Fruit fly (Drosophila melanogaster) whole organism, embryonic: ENCODE measurements around the gene Mst98Cb.
A peak's percentile ranks its signal among the peaks of the same experiment; 100 is the strongest.

Experiments used
- ATbp ChIP-seq: fragments of 200-800 bp; sonication (Bioruptor generic); optimal IDR thresholded peaks from 2 replicates; lab custom pipeline; 2017; ENCODE audit warnings: missing biosample characterization, mild to moderate bottlenecking, missing genetic modification characterization, missing genetic modification reagents
- Atf6 ChIP-seq: fragments of 200-800 bp; sonication (Bioruptor generic); IDR thresholded peaks from 2 replicates; pipeline ENCODE4 v1.3.6; 2022; ENCODE audit warnings: missing biosample characterization, missing genetic modification characterization
- CG10654 ChIP-seq: fragments of 200-800 bp; sonication (Bioruptor generic); optimal IDR thresholded peaks from 2 replicates; lab custom pipeline; 2016; ENCODE audit warnings: missing biosample characterization, missing genetic modification characterization
- CG11695 ChIP-seq: fragments of 200-800 bp; sonication (Bioruptor generic); IDR thresholded peaks from 3 replicates; pipeline ENCODE4 v1.3.6; 2022; ENCODE audit warnings: missing biosample characterization, missing genetic modification characterization
- CG12659 ChIP-seq: fragments of 200-800 bp; sonication (Bioruptor generic); optimal IDR thresholded peaks from 3 replicates; lab custom pipeline; 2017; ENCODE audit warnings: mild to moderate bottlenecking, missing biosample characterization, missing genetic modification reagents, missing genetic modification characterization
- CG13894 ChIP-seq: fragments of 200-800 bp; sonication (Bioruptor generic); optimal IDR thresholded peaks from 3 replicates; lab custom pipeline; 2018; ENCODE audit warnings: missing biosample characterization, mild to moderate bottlenecking, missing genetic modification characterization, moderate library complexity
- CG16779 ChIP-seq: fragments of 200-800 bp; sonication (Bioruptor generic); IDR thresholded peaks from 2 replicates; pipeline ENCODE4 v1.3.6; 2022; ENCODE audit warnings: missing biosample characterization, missing genetic modification characterization
- CG17568 ChIP-seq: fragments of 200-800 bp; sonication (Bioruptor generic); optimal IDR thresholded peaks from 2 replicates; lab custom pipeline; 2018; ENCODE audit warnings: missing biosample characterization, mild to moderate bottlenecking, missing genetic modification characterization, moderate library complexity
- CG17802 ChIP-seq: fragments of 200-800 bp; sonication (Bioruptor generic); optimal IDR thresholded peaks from 2 replicates; lab custom pipeline; 2018; ENCODE audit warnings: missing biosample characterization, mild to moderate bottlenecking, missing genetic modification characterization, moderate library complexity
- CG18619 ChIP-seq: fragments of 200-800 bp; sonication (Bioruptor generic); optimal IDR thresholded peaks from 3 replicates; lab custom pipeline; 2017; ENCODE audit warnings: missing biosample characterization, mild to moderate bottlenecking, missing genetic modification characterization
- CG30431 ChIP-seq: fragments of 200-800 bp; sonication (Bioruptor generic); optimal IDR thresholded peaks from 2 replicates; lab custom pipeline; 2017; ENCODE audit warnings: missing biosample characterization, missing genetic modification characterization
- CG31365 ChIP-seq: fragments of 200-800 bp; sonication (Bioruptor generic); optimal IDR thresholded peaks from 2 replicates; lab custom pipeline; 2018; ENCODE audit warnings: missing biosample characterization, mild to moderate bottlenecking, missing genetic modification characterization
- CG31441 ChIP-seq: fragments of 200-800 bp; sonication (Bioruptor generic); IDR thresholded peaks from 2 replicates; pipeline ENCODE4 v1.3.6; 2022; ENCODE audit warnings: missing biosample characterization, missing genetic modification characterization
- CG3726 ChIP-seq: fragments of 200-800 bp; sonication (Bioruptor generic); IDR thresholded peaks from 3 replicates; pipeline ENCODE4, ENCODE4 v1.3.6; 2022; ENCODE audit warnings: missing biosample characterization, missing genetic modification characterization
- CG6175 ChIP-seq: fragments of 200-800 bp; sonication (Bioruptor generic); IDR thresholded peaks from 3 replicates; pipeline ENCODE4 v1.3.6; 2022; ENCODE audit warnings: missing biosample characterization, missing genetic modification characterization
- CG8281 ChIP-seq: fragments of 200-800 bp; sonication (Bioruptor generic); optimal IDR thresholded peaks from 2 replicates; lab custom pipeline; 2018; ENCODE audit warnings: missing biosample characterization, mild to moderate bottlenecking, missing genetic modification characterization, moderate library complexity
- CG8359 ChIP-seq: fragments of 200-800 bp; sonication (Bioruptor generic); optimal IDR thresholded peaks from 2 replicates; lab custom pipeline; 2017; ENCODE audit warnings: missing biosample characterization, mild to moderate bottlenecking, missing genetic modification characterization, borderline replicate concordance
- CG8944 ChIP-seq: fragments of 200-800 bp; sonication (Bioruptor generic); optimal IDR thresholded peaks from 3 replicates; lab custom pipeline; 2016; ENCODE audit warnings: missing biosample characterization, missing genetic modification characterization
- D ChIP-seq, 2 experiments: fragments of 200-800 bp in 1 of 2; fragments of >200 bp in 1 of 2; sonication (Bioruptor generic) in 1 of 2; optimal IDR thresholded peaks; 2 replicates in 1 of 2; 3 replicates in 1 of 2; lab custom pipeline; 2017; ENCODE audit warnings: mild to moderate bottlenecking in 1 of 2, missing biosample characterization in 1 of 2, missing genetic modification characterization in 1 of 2, missing genetic modification reagents in 1 of 2
- Dip2 ChIP-seq: fragments of 200-800 bp; sonication (Bioruptor generic); IDR thresholded peaks from 2 replicates; pipeline ENCODE4 v1.3.6; 2022; ENCODE audit warnings: missing biosample characterization, missing genetic modification characterization
- Dp ChIP-seq: fragments of 200-800 bp; sonication (Bioruptor generic); optimal IDR thresholded peaks from 2 replicates; lab custom pipeline; 2018; ENCODE audit warnings: missing biosample characterization, mild to moderate bottlenecking, missing genetic modification characterization, moderate library complexity
- Drgx ChIP-seq: fragments of 200-800 bp; sonication (Bioruptor generic); IDR thresholded peaks from 2 replicates; pipeline ENCODE4 v1.3.6; 2022; ENCODE audit warnings: missing biosample characterization, missing genetic modification characterization
- Fer1 ChIP-seq: fragments of 200-800 bp; sonication (Bioruptor generic); optimal IDR thresholded peaks from 2 replicates; lab custom pipeline; 2017; ENCODE audit warnings: missing biosample characterization, mild to moderate bottlenecking, missing genetic modification characterization
- Hmr ChIP-seq: fragments of 200-800 bp; sonication (Bioruptor generic); optimal IDR thresholded peaks from 3 replicates; lab custom pipeline; 2017; ENCODE audit warnings: mild to moderate bottlenecking, missing biosample characterization, missing genetic modification reagents, missing genetic modification characterization
- Hr39 ChIP-seq: fragments of >200 bp; optimal IDR thresholded peaks from 2 replicates; lab custom pipeline; 2017
- Med ChIP-seq: fragments of 200-800 bp; sonication (Bioruptor generic); peaks from one replicate; lab custom pipeline; 2016; ENCODE audit warnings: missing biosample characterization, missing genetic modification characterization, mild to moderate bottlenecking, inconsistent platforms, moderate library complexity
- Nf-YB ChIP-seq: fragments of 200-800 bp; sonication (Bioruptor generic); optimal IDR thresholded peaks from 3 replicates; lab custom pipeline; 2019; ENCODE audit warnings: missing biosample characterization, mild to moderate bottlenecking, missing genetic modification characterization, moderate library complexity
- Rx ChIP-seq: fragments of 200-800 bp; sonication (Bioruptor generic); IDR thresholded peaks from 2 replicates; pipeline ENCODE4 v1.3.6; 2022; ENCODE audit warnings: missing biosample characterization, missing genetic modification characterization
- Scr ChIP-seq: fragments of 200-800 bp; sonication (Bioruptor generic); IDR thresholded peaks from 2 replicates; pipeline ENCODE4 v1.3.6; 2022; ENCODE audit warnings: missing biosample characterization, missing genetic modification characterization; ENCODE audit not compliant: partially characterized antibody
- Sox100B ChIP-seq: fragments of 200-800 bp; sonication (Bioruptor generic); optimal IDR thresholded peaks from 3 replicates; lab custom pipeline; 2018; ENCODE audit warnings: missing biosample characterization, mild to moderate bottlenecking, missing genetic modification characterization
- Sox102F ChIP-seq: fragments of 200-800 bp; sonication (Bioruptor generic); optimal IDR thresholded peaks from 2 replicates; lab custom pipeline; 2018; ENCODE audit warnings: missing biosample characterization, mild to moderate bottlenecking, missing genetic modification characterization, moderate library complexity
- Stat92E ChIP-seq, 3 experiments: fragments of >200 bp in 2 of 3; fragments of 200-800 bp in 1 of 3; sonication (Bioruptor generic) in 1 of 3; optimal IDR thresholded peaks; 2 replicates each; lab custom pipeline; 2017 to 2019; ENCODE audit warnings: missing biosample characterization in 3 of 3, missing genetic modification characterization in 3 of 3, mild to moderate bottlenecking in 1 of 3, moderate library complexity in 1 of 3
- Taf1 ChIP-seq: fragments of 200-800 bp; sonication (Bioruptor generic); IDR thresholded peaks from 2 replicates; pipeline ENCODE4 v1.3.6; 2022; ENCODE audit warnings: missing biosample characterization, missing genetic modification characterization
- Xrp1 ChIP-seq: fragments of 200-800 bp; sonication (Bioruptor generic); IDR thresholded peaks from 2 replicates; pipeline ENCODE4 v1.3.6; 2022; ENCODE audit warnings: missing biosample characterization, missing genetic modification characterization
- al ChIP-seq: fragments of 200-800 bp; sonication (Bioruptor generic); IDR thresholded peaks from 2 replicates; pipeline ENCODE4 v1.3.6; 2022; ENCODE audit warnings: missing biosample characterization, missing genetic modification characterization
- az2 ChIP-seq: fragments of 200-800 bp; sonication (Bioruptor generic); optimal IDR thresholded peaks from 3 replicates; lab custom pipeline; 2016; ENCODE audit warnings: missing biosample characterization, missing genetic modification characterization
- bowl ChIP-seq: fragments of 200-800 bp; sonication (Bioruptor generic); IDR thresholded peaks from 2 replicates; pipeline ENCODE4 v1.3.6; 2022; ENCODE audit warnings: missing biosample characterization, missing genetic modification characterization
- corto ChIP-seq: fragments of 200-800 bp; sonication (Bioruptor generic); optimal IDR thresholded peaks from 2 replicates; lab custom pipeline; 2016; ENCODE audit warnings: missing biosample characterization, mild to moderate bottlenecking, missing genetic modification characterization, moderate library complexity
- cwo ChIP-seq: fragments of 200-800 bp; sonication (Bioruptor generic); optimal IDR thresholded peaks from 3 replicates; lab custom pipeline; 2017; ENCODE audit warnings: missing biosample characterization, missing genetic modification characterization, mild to moderate bottlenecking, moderate library complexity, missing genetic modification reagents
- emc ChIP-seq: fragments of 200-800 bp; sonication (Bioruptor generic); optimal IDR thresholded peaks from 2 replicates; lab custom pipeline; 2016; ENCODE audit warnings: missing biosample characterization, missing genetic modification characterization
- fru ChIP-seq: fragments of >200 bp; optimal IDR thresholded peaks from 2 replicates; lab custom pipeline; 2017
- grau ChIP-seq: fragments of 200-800 bp; optimal IDR thresholded peaks from 3 replicates; lab custom pipeline; 2019; ENCODE audit warnings: missing biosample characterization, mild to moderate bottlenecking, missing genetic modification characterization, moderate library complexity
- gsb-n ChIP-seq: fragments of 200-800 bp; sonication (Bioruptor generic); optimal IDR thresholded peaks from 3 replicates; lab custom pipeline; 2018; ENCODE audit warnings: missing biosample characterization, mild to moderate bottlenecking, missing genetic modification characterization
- row ChIP-seq: fragments of 200-800 bp; sonication (Bioruptor generic); IDR thresholded peaks from 3 replicates; pipeline ENCODE4 v1.3.6; 2022; ENCODE audit warnings: missing biosample characterization, missing genetic modification characterization
- sens ChIP-seq: fragments of 200-800 bp; sonication (Bioruptor generic); peaks from one replicate; lab custom pipeline; 2016; ENCODE audit warnings: missing biosample characterization, missing genetic modification characterization
- trh ChIP-seq: fragments of 200-800 bp; sonication (Bioruptor generic); optimal IDR thresholded peaks from 2 replicates; lab custom pipeline; 2016; ENCODE audit warnings: missing biosample characterization, missing genetic modification characterization
- tup ChIP-seq: fragments of 200-800 bp; sonication (Bioruptor generic); optimal IDR thresholded peaks from 2 replicates; lab custom pipeline; 2016; ENCODE audit warnings: missing biosample characterization, mild to moderate bottlenecking, missing genetic modification characterization, moderate library complexity
- twi ChIP-seq: fragments of 200-800 bp; optimal IDR thresholded peaks from 2 replicates; lab custom pipeline; 2019; ENCODE audit warnings: missing biosample characterization, mild to moderate bottlenecking, missing genetic modification characterization, moderate library complexity
- zfh1 ChIP-seq: fragments of 200-800 bp; sonication (Bioruptor generic); IDR thresholded peaks from 3 replicates; pipeline ENCODE4 v1.3.6; 2022; ENCODE audit warnings: missing biosample characterization, missing genetic modification characterization

The Mst98Cb gene

DNA sequence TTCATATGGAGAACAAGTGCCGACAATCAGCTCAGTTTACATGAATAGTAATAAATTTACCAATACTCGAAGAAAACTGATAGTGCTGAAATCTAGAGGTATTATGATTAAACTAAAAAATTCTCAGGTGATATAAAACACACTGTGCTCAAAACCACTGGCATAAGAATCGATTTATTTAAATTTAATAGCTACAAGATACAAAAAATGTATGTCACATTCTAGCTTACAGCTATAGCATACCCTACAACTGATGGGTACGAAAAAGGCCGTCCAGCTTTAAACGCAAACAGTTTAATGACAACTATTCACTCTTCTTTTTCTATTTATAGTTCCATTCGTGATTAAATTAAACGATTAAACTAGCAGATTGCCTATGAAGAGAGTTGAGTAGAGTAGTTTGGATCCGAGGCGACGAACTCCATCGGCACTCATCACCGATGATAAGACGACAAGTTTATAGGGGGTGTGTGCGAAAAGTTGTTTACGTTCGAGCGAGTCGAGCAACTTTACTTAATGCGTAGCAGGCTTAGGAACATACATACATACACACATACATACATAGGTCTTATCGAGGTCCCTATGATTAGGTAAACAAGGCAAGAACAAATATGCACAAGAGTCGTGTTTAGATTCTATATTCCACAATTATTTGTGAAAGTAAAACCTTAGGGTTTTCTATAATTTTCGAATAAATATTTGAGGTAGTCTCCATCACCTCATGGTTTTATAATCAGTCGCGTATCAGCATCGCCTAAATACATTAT lies 36.4 kb downstream of the Mst98Cb start (continued):
- TF ChIP-seq CG6175 (GFP tag; lab: Robert Waterston, UW) (peak; percentile 42; the same call in 2 of the 3 replicates), Taf1 (peak; percentile 86), Dp (GFP tag; lab: Kevin White, UChicago) (no peak), Scr (no peak), CG18619 (GFP tag; lab: Kevin White, UChicago) (peak; percentile 63), CG8359 (GFP tag; lab: Kevin White, UChicago) (peak; percentile 72), Rx (GFP tag; lab: Robert Waterston, UW) (peak; percentile 62), CG3726 (peak; percentile 69), corto (GFP tag; lab: Kevin White, UChicago) (no peak), Nf-YB (GFP tag; lab: Kevin White, UChicago) (peak; percentile 45), CG10654 (GFP tag; lab: Kevin White, UChicago) (peak; percentile 75), CG30431 (GFP tag; lab: Kevin White, UChicago) (peak; percentile 15), Hr39 (lab: Kevin White, UChicago) (no peak), Stat92E (GFP tag; optimal IDR thresholded peaks at IDR 0.05; lab: Kevin White, UChicago) (no peak), D (optimal IDR thresholded peaks at IDR 0.05; lab: Kevin White, UChicago) (no peak), D (GFP tag; optimal IDR thresholded peaks at IDR 0.05; lab: Kevin White, UChicago) (peak; percentile 76), gsb-n (tag; lab: Kevin White, UChicago) (peak; percentile 78), zfh1 (peak; percentile 86), Atf6 (GFP tag; lab: Robert Waterston, UW) (peak; percentile 74), sens (GFP tag; lab: Kevin White, UChicago) (peak; percentile 98), CG8281 (peak; percentile 43), trh (GFP tag; lab: Kevin White, UChicago) (peak; percentile 39), emc (GFP tag; lab: Kevin White, UChicago) (no peak), Sox100B (GFP tag; lab: Kevin White, UChicago) (peak; percentile 73), CG12659 (GFP tag; lab: Kevin White, UChicago) (peak; percentile 69), CG17802 (tag; lab: Kevin White, UChicago) (peak; percentile 6), Fer1 (GFP tag; lab: Kevin White, UChicago) (peak; percentile 63), bowl (peak; percentile 32; the same call in 1 of the 2 replicates), ATbp (GFP tag; lab: Kevin White, UChicago) (peak; percentile 88), row (GFP tag; lab: Robert Waterston, UW) (peak; percentile 89), al (GFP tag; lab: Robert Waterston, UW) (peak; percentile 80), Xrp1 (GFP tag; lab: Robert Waterston, UW) (peak; percentile 87), CG11695 (GFP tag; lab: Robert Waterston, UW) (peak; percentile 53), fru (lab: Kevin White, UChicago) (no peak), Dip2 (GFP tag; lab: Robert Waterston, UW) (no peak), CG31365 (peak; percentile 5), cwo (GFP tag; lab: Kevin White, UChicago) (peak; percentile 81), twi (peak; percentile 57), az2 (GFP tag; lab: Kevin White, UChicago) (peak; percentile 38), CG31441 (peak; percentile 62), grau (tag; lab: Kevin White, UChicago) (peak; percentile 74), CG16779 (GFP tag; lab: Robert Waterston, UW) (peak; percentile 83), tup (GFP tag; lab: Kevin White, UChicago) (peak; percentile 78), CG13894 (tag; lab: Kevin White, UChicago) (peak; percentile 77), Drgx (peak; percentile 85), Med (GFP tag; lab: Kevin White, UChicago) (peak; percentile 93), Sox102F (GFP tag; lab: Kevin White, UChicago) (peak; percentile 68), CG8944 (GFP tag; lab: Kevin White, UChicago) (peak; percentile 73), Hmr (GFP tag; lab: Kevin White, UChicago) (peak; percentile 62), CG17568 (GFP tag; lab: Kevin White, UChicago) (peak; percentile 51)
